Fruit fly (Drosophila melanogaster): Measurements from ENCODE around the gene CG13838.

CG13838 gene

dm6 chr3R:23035463-23035862 is 6.6 kb upstream of the CG13838 start, which contains the start of gene CG13833:
Gene CG13833, minus strand, starts transcription at chr3R:23035563.
- TF ChIP-seq psq (optimal IDR thresholded peaks at IDR 0.05) = no peak
- no peak for TF ChIP-seq Dll (optimal IDR thresholded peaks at IDR 0.05)
- TF ChIP-seq usp (GFP tag; optimal IDR thresholded peaks at IDR 0.05) = no peak
- no peak for TF ChIP-seq EcR (GFP tag; optimal IDR thresholded peaks at IDR 0.05)
- no peak for TF ChIP-seq pan (optimal IDR thresholded peaks at IDR 0.05)
- no peak for TF ChIP-seq CG8478 (optimal IDR thresholded peaks at IDR 0.05)

dm6 chr3R:23036321-23036720 is 5.7 kb upstream of the CG13838 start:
- TF ChIP-seq usp (GFP tag; optimal IDR thresholded peaks at IDR 0.05) (no peak), Dll (optimal IDR thresholded peaks at IDR 0.05) (no peak), pan (optimal IDR thresholded peaks at IDR 0.05) (no peak), CG8478 (optimal IDR thresholded peaks at IDR 0.05) (no peak), psq (optimal IDR thresholded peaks at IDR 0.05) (no peak), EcR (GFP tag; optimal IDR thresholded peaks at IDR 0.05) (no peak)

- no peak for TF ChIP-seq psq (optimal IDR thresholded peaks at IDR 0.05)
- TF ChIP-seq Dll (optimal IDR thresholded peaks at IDR 0.05) = no peak
- no peak for TF ChIP-seq usp (GFP tag; optimal IDR thresholded peaks at IDR 0.05)
- no peak for TF ChIP-seq pan (optimal IDR thresholded peaks at IDR 0.05)
Measured at dm6 chr3R:23038062-23038461, 4.0 kb upstream of the CG13838 start.

- TF ChIP-seq usp (GFP tag; optimal IDR thresholded peaks at IDR 0.05) (no peak), EcR (GFP tag; optimal IDR thresholded peaks at IDR 0.05) (no peak), pan (optimal IDR thresholded peaks at IDR 0.05) (no peak), Dll (optimal IDR thresholded peaks at IDR 0.05) (no peak), psq (optimal IDR thresholded peaks at IDR 0.05) (no peak), CG8478 (optimal IDR thresholded peaks at IDR 0.05) (no peak)
Measured at dm6 chr3R:23042746-23043265, 765 bp downstream of the CG13838 start.

- TF ChIP-seq EcR (GFP tag; optimal IDR thresholded peaks at IDR 0.05) (no peak), pan (optimal IDR thresholded peaks at IDR 0.05) (no peak), Dll (optimal IDR thresholded peaks at IDR 0.05) (no peak), CG8478 (optimal IDR thresholded peaks at IDR 0.05) (no peak), usp (GFP tag; optimal IDR thresholded peaks at IDR 0.05) (no peak), psq (optimal IDR thresholded peaks at IDR 0.05) (no peak)
Measured at dm6 chr3R:23043690-23044089, 1.6 kb downstream of the CG13838 start, which contains the start of gene CG13837. Gene CG13837, plus strand, starts transcription at chr3R:23043990.

- TF ChIP-seq pan (optimal IDR thresholded peaks at IDR 0.05) = no peak
- peak in 1 of 2 experiments; percentile 12 for TF ChIP-seq EcR (GFP tag; optimal IDR thresholded peaks at IDR 0.05)
Measured at dm6 chr3R:23046529-23046943, 4.5 kb downstream of the CG13838 start.

dm6 chr3R:23048089-23048689 is 6.1 kb downstream of the CG13838 start, which contains the start of gene CG17121:
Gene CG17121, minus strand, starts transcription at chr3R:23048214.
- TF ChIP-seq usp (GFP tag; optimal IDR thresholded peaks at IDR 0.05) = no peak
- TF ChIP-seq EcR (GFP tag; optimal IDR thresholded peaks at IDR 0.05) = no peak
- no peak for TF ChIP-seq CG8478 (optimal IDR thresholded peaks at IDR 0.05)
- TF ChIP-seq psq (optimal IDR thresholded peaks at IDR 0.05) = no peak
- no peak for TF ChIP-seq Dll (optimal IDR thresholded peaks at IDR 0.05)
- no peak for TF ChIP-seq pan (optimal IDR thresholded peaks at IDR 0.05)

dm6 chr3R:23048690-23049118 is 6.7 kb downstream of the CG13838 start:
- no peak for TF ChIP-seq usp (GFP tag; optimal IDR thresholded peaks at IDR 0.05)
- TF ChIP-seq pan (optimal IDR thresholded peaks at IDR 0.05) = no peak
- no peak for TF ChIP-seq Dll (optimal IDR thresholded peaks at IDR 0.05)
- TF ChIP-seq CG8478 (optimal IDR thresholded peaks at IDR 0.05) = no peak
- no peak for TF ChIP-seq EcR (GFP tag; optimal IDR thresholded peaks at IDR 0.05)
- no peak for TF ChIP-seq psq (optimal IDR thresholded peaks at IDR 0.05)

- TF ChIP-seq psq (optimal IDR thresholded peaks at IDR 0.05) (no peak), EcR (GFP tag; optimal IDR thresholded peaks at IDR 0.05) (no peak), usp (GFP tag; optimal IDR thresholded peaks at IDR 0.05) (no peak), Dll (optimal IDR thresholded peaks at IDR 0.05) (no peak), pan (optimal IDR thresholded peaks at IDR 0.05) (no peak), CG8478 (optimal IDR thresholded peaks at IDR 0.05) (no peak)
Measured at dm6 chr3R:23051639-23052125, 9.6 kb downstream of the CG13838 start, which contains the start of gene Gr94a. Gene Gr94a, plus strand, starts transcription at chr3R:23051689.

- no peak for TF ChIP-seq pan (optimal IDR thresholded peaks at IDR 0.05)
- TF ChIP-seq usp (GFP tag; optimal IDR thresholded peaks at IDR 0.05) = no peak
- TF ChIP-seq EcR (GFP tag; optimal IDR thresholded peaks at IDR 0.05) = no peak
- TF ChIP-seq CG8478 (optimal IDR thresholded peaks at IDR 0.05) = no peak
- no peak for TF ChIP-seq psq (optimal IDR thresholded peaks at IDR 0.05)
- TF ChIP-seq Dll (optimal IDR thresholded peaks at IDR 0.05) = no peak
Measured at dm6 chr3R:23053135-23053730, 11.2 kb downstream of the CG13838 start.

- TF ChIP-seq pan (optimal IDR thresholded peaks at IDR 0.05) = no peak
- no peak for TF ChIP-seq psq (optimal IDR thresholded peaks at IDR 0.05)
- TF ChIP-seq usp (GFP tag; optimal IDR thresholded peaks at IDR 0.05) = no peak
- TF ChIP-seq EcR (GFP tag; optimal IDR thresholded peaks at IDR 0.05) = no peak
- TF ChIP-seq Dll (optimal IDR thresholded peaks at IDR 0.05) = no peak
- no peak for TF ChIP-seq CG8478 (optimal IDR thresholded peaks at IDR 0.05)
Measured at dm6 chr3R:23053936-23054335, 11.9 kb downstream of the CG13838 start, which contains the start of gene p53. Gene p53, minus strand, starts transcription at chr3R:23054082.

dm6 chr3R:23056113-23056512 is 14.1 kb downstream of the CG13838 start:
- no peak for TF ChIP-seq CG8478 (optimal IDR thresholded peaks at IDR 0.05)
- TF ChIP-seq pan (optimal IDR thresholded peaks at IDR 0.05) = no peak
- no peak for TF ChIP-seq usp (GFP tag; optimal IDR thresholded peaks at IDR 0.05)
- TF ChIP-seq EcR (GFP tag; optimal IDR thresholded peaks at IDR 0.05) = no peak
- no peak for TF ChIP-seq psq (optimal IDR thresholded peaks at IDR 0.05)
- TF ChIP-seq Dll (optimal IDR thresholded peaks at IDR 0.05) = no peak

Data from whole organism.